Fruit fly (Drosophila melanogaster) Kc167 (cell line): ENCODE data around the gene CG5500.

Source experiments
- Myc ChIP-seq: fragments of >200 bp; optimal IDR thresholded peaks from 2 replicates; lab custom pipeline; 2017; ENCODE audit warnings: missing external identifiers
- Sin3A ChIP-seq: fragments of >200 bp; optimal IDR thresholded peaks from 2 replicates; lab custom pipeline; 2018; ENCODE audit warnings: missing external identifiers
- h ChIP-seq: fragments of >200 bp; optimal IDR thresholded peaks from 3 replicates; lab custom pipeline; 2018; ENCODE audit warnings: missing external identifiers
- insv ChIP-seq: fragments of >200 bp; optimal IDR thresholded peaks from 3 replicates; lab custom pipeline; 2018; ENCODE audit warnings: missing external identifiers
- psq ChIP-seq: fragments of >200 bp; optimal IDR thresholded peaks from 2 replicates; lab custom pipeline; 2017; ENCODE audit warnings: missing external identifiers
- ttk ChIP-seq: sonication (Bioruptor generic); optimal IDR thresholded peaks from 2 replicates; lab custom pipeline; 2017; ENCODE audit warnings: missing external identifiers

The CG5500 gene

DNA sequence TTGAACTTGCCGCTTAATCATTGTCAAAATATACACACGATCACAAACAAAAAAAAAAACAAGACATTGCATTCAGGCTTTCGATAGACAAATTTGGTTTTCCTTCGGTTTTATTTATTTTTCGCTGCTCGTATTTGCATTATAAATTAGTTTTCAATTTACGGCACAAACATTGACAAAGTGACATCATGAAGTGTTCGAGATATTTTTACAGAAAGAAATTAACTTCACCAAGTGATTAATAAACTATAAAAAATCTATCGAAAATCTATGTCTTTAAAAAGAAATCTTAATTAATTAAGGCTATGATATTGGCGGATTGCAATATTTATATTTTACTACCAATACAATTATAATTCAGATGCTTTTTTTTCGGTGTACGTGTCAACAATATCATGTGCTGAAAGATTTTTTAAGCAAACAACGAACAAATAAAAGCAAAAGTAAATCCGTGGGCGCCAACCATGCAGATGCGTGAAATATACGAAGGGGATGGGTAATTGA lies 47.5 kb downstream of the CG5500 start:
- TF ChIP-seq h (lab: Kevin White, UChicago) = no peak
- no peak for TF ChIP-seq Sin3A
- TF ChIP-seq Myc (lab: Kevin White, UChicago) = no peak
- TF ChIP-seq ttk (lab: Kevin White, UChicago) = no peak
- TF ChIP-seq psq (lab: Kevin White, UChicago) = no peak
- no peak for TF ChIP-seq insv (lab: Kevin White, UChicago)

dm6 chr3R:26926477-26926876 lies 50.0 kb downstream of the CG5500 start:
- TF ChIP-seq ttk (lab: Kevin White, UChicago) (no peak), psq (lab: Kevin White, UChicago) (no peak), h (lab: Kevin White, UChicago) (no peak), Myc (lab: Kevin White, UChicago) (no peak), insv (lab: Kevin White, UChicago) (no peak), Sin3A (no peak)

- no peak for TF ChIP-seq Myc (lab: Kevin White, UChicago)
- TF ChIP-seq ttk (lab: Kevin White, UChicago) = no peak
- no peak for TF ChIP-seq insv (lab: Kevin White, UChicago)
Observed at dm6 chr3R:26928424-26928823, 52.0 kb downstream of the CG5500 start.
